Worm (Caenorhabditis elegans) whole organism, midembryonic: ENCODE data around the gene rtfo-1.

Experiments
- flt-1 ChIP-seq: fragments of 200-800 bp; sonication (Bioruptor generic); IDR thresholded peaks from 2 replicates; pipeline ENCODE4 v1.3.6; 2022; ENCODE audit warnings: missing genetic modification characterization, missing compliant biosample characterization
- ztf-29 ChIP-seq: fragments of 200-800 bp; sonication (Bioruptor generic); IDR thresholded peaks from 2 replicates; pipeline ENCODE4 v1.3.6; 2022; ENCODE audit warnings: missing genetic modification reagents, missing genetic modification characterization, missing compliant biosample characterization

DNA sequence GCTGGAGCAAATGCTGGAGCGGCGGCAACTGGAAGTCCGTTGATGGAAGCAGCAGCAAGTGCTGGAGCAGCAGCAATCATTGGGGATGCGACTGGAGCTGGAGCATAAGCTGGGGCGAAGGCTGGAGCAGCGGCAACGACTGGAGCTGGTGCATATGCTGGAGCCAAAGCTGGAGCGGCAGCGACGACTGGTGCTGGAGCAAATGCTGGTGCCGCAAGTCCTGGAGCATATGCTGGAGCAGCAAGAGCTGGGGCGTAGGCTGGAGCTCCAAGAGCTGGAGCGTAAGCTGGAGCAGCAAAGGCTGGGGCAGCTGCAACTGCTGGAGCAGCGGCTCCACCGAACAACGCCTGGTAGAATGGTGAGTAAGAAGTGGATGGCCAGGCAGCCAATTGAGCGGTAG is 36.0 kb upstream of the rtfo-1 start:
- no peak for TF ChIP-seq ztf-29 (GFP tag; lab: Robert Waterston, UW)
- no peak for TF ChIP-seq flt-1 (GFP tag; lab: Robert Waterston, UW)
